Fruit fly (Drosophila melanogaster): Measurements from ENCODE around the gene CG7183.

CG7183 gene

DNA sequence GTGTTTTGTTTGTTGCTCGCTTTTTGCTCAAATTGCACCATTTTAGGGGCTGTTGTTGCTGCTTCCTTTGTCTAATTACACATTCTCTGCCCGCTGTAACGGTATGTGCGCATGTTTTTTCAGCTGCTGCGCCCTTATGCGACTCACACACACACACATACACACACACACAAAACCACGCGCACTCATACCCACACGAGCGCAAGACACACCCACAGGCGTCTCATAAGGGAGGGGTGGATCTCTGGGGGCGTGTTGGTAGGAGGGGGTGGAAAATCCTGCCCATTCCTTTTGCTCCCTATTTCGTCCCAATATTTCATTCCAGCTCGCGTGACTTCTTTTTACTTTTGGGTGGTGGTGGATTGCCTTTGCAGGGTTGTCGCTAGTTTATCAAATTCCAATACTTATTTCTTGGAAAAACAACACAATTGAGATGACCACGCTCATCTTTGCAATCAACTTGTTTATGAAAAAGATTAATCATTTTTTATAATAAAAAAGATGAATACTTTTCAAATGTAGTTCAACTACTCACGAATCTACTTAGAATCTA, 24.6 kb upstream of the CG7183 start:
- TF ChIP-seq Sin3A (optimal IDR thresholded peaks at IDR 0.05), result no peak
- no peak for TF ChIP-seq h (optimal IDR thresholded peaks at IDR 0.05)
- no peak for TF ChIP-seq insv (optimal IDR thresholded peaks at IDR 0.05)
- no peak for TF ChIP-seq Myc (optimal IDR thresholded peaks at IDR 0.05)
- TF ChIP-seq psq (optimal IDR thresholded peaks at IDR 0.05), result no peak
- no peak for TF ChIP-seq ttk (optimal IDR thresholded peaks at IDR 0.05)

dm6 chr3R:18244171-18245043, 23.9 kb upstream of the CG7183 start:
- TF ChIP-seq Sin3A (optimal IDR thresholded peaks at IDR 0.05) (no peak), h (optimal IDR thresholded peaks at IDR 0.05) (no peak), psq (optimal IDR thresholded peaks at IDR 0.05) (no peak), Myc (optimal IDR thresholded peaks at IDR 0.05) (no peak)

dm6 chr3R:18243718-18244170, 23.2 kb upstream of the CG7183 start:
- TF ChIP-seq insv (optimal IDR thresholded peaks at IDR 0.05), result no peak
- no peak for TF ChIP-seq Sin3A (optimal IDR thresholded peaks at IDR 0.05)
- no peak for TF ChIP-seq ttk (optimal IDR thresholded peaks at IDR 0.05)
- no peak for TF ChIP-seq Myc (optimal IDR thresholded peaks at IDR 0.05)
- no peak for TF ChIP-seq psq (optimal IDR thresholded peaks at IDR 0.05)
- no peak for TF ChIP-seq h (optimal IDR thresholded peaks at IDR 0.05)

DNA sequence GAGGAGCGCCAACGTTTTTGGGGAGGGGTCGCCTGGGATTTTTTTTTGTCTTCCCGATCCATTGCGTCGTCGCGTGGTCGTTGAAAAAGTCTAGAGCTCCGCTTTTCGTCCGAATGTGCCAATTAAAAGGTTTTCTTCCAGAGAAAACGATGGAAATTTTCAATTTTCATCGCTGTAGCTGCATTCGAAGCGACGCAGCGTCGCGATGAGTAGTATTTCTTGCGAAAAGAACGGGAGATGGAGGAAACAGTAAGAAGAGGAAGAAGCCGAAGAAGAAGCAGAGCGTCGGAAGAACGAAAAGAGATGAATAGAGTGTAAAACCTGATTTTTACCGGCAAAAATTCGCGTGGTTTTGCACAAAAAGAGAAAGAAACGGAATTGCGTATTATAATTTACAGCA, 22.5 kb upstream of the CG7183 start:
- TF ChIP-seq h (optimal IDR thresholded peaks at IDR 0.05), result no peak

dm6 chr3R:18242089-18242955, 21.8 kb upstream of the CG7183 start, which contains the start of the genes CG7156 and 14-3-3epsilon:
Gene CG7156 (minus strand): TSS chr3R:18242159.
Gene 14-3-3epsilon (plus strand): TSS chr3R:18242531.
- TF ChIP-seq ttk (optimal IDR thresholded peaks at IDR 0.05), result no peak
- TF ChIP-seq Sin3A (optimal IDR thresholded peaks at IDR 0.05), result no peak
- TF ChIP-seq Myc (optimal IDR thresholded peaks at IDR 0.05), result no peak
- TF ChIP-seq psq (optimal IDR thresholded peaks at IDR 0.05), result no peak
- no peak for TF ChIP-seq h (optimal IDR thresholded peaks at IDR 0.05)
- TF ChIP-seq insv (optimal IDR thresholded peaks at IDR 0.05), result no peak

dm6 chr3R:18235879-18236278, 15.4 kb upstream of the CG7183 start, which contains the start of gene repo:
Gene repo (plus strand): TSS chr3R:18236192.
- no peak for TF ChIP-seq Myc (optimal IDR thresholded peaks at IDR 0.05)

dm6 chr3R:18234699-18235257, 14.3 kb upstream of the CG7183 start:
- TF ChIP-seq psq (optimal IDR thresholded peaks at IDR 0.05) (no peak), h (optimal IDR thresholded peaks at IDR 0.05) (no peak), Sin3A (optimal IDR thresholded peaks at IDR 0.05) (no peak), ttk (optimal IDR thresholded peaks at IDR 0.05) (no peak), Myc (optimal IDR thresholded peaks at IDR 0.05) (no peak), insv (optimal IDR thresholded peaks at IDR 0.05) (no peak)

DNA sequence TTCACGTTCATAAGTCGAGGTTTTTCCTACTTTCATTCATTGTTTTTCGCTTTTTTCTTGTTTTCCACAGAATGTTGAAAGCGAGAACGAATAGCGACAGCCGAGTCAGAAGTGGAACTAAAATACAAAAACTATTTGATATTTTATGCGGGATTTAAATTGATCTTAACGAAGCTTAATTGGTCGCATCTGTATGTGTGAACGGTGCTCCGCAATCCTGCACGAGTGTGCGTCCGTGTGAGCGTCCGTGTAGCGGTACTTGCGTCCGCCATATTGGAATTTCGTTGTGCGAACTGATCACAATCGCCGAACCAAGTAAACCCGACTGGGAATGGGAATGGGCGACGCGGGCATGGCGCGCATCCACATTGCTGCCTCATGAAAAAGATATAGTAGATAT, 11.7 kb upstream of the CG7183 start:
- TF ChIP-seq ttk (optimal IDR thresholded peaks at IDR 0.05) (no peak), Myc (optimal IDR thresholded peaks at IDR 0.05) (no peak), h (optimal IDR thresholded peaks at IDR 0.05) (no peak), insv (optimal IDR thresholded peaks at IDR 0.05) (no peak), psq (optimal IDR thresholded peaks at IDR 0.05) (no peak), Sin3A (optimal IDR thresholded peaks at IDR 0.05) (no peak)

- TF ChIP-seq psq (optimal IDR thresholded peaks at IDR 0.05), result no peak
- no peak for TF ChIP-seq Myc (optimal IDR thresholded peaks at IDR 0.05)
- TF ChIP-seq Sin3A (optimal IDR thresholded peaks at IDR 0.05), result no peak
- no peak for TF ChIP-seq ttk (optimal IDR thresholded peaks at IDR 0.05)
- no peak for TF ChIP-seq insv (optimal IDR thresholded peaks at IDR 0.05)
- TF ChIP-seq h (optimal IDR thresholded peaks at IDR 0.05), result no peak
These were observed 9.7 kb upstream of the CG7183 start for dm6 chr3R:18230229-18230628.

dm6 chr3R:18228713-18229222, 8.3 kb upstream of the CG7183 start:
- TF ChIP-seq h (optimal IDR thresholded peaks at IDR 0.05) (no peak), insv (optimal IDR thresholded peaks at IDR 0.05) (no peak), Myc (optimal IDR thresholded peaks at IDR 0.05) (no peak), Sin3A (optimal IDR thresholded peaks at IDR 0.05) (no peak), psq (optimal IDR thresholded peaks at IDR 0.05) (no peak), ttk (optimal IDR thresholded peaks at IDR 0.05) (no peak)

DNA sequence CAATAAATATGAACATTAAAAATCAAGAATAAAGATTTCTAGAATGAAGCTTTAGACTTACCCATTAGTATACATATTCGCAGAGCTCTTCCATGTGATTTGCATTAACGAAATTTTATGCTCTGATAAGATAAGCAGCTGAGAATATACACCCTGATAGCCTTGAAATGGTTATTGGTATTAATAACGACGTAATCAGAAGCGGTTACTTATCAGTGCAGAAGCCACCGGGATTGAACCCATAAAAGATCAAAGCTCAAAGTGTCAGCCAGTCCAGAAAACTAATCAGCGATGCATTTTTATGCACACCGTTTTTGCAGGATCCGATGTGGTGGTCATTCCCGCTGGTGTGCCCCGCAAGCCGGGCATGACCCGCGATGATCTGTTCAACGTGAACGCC, 6.9 kb upstream of the CG7183 start:
- no peak for TF ChIP-seq insv (optimal IDR thresholded peaks at IDR 0.05)
- TF ChIP-seq Myc (optimal IDR thresholded peaks at IDR 0.05), result no peak
- no peak for TF ChIP-seq psq (optimal IDR thresholded peaks at IDR 0.05)
- no peak for TF ChIP-seq h (optimal IDR thresholded peaks at IDR 0.05)
- TF ChIP-seq ttk (optimal IDR thresholded peaks at IDR 0.05), result no peak
- no peak for TF ChIP-seq Sin3A (optimal IDR thresholded peaks at IDR 0.05)

DNA sequence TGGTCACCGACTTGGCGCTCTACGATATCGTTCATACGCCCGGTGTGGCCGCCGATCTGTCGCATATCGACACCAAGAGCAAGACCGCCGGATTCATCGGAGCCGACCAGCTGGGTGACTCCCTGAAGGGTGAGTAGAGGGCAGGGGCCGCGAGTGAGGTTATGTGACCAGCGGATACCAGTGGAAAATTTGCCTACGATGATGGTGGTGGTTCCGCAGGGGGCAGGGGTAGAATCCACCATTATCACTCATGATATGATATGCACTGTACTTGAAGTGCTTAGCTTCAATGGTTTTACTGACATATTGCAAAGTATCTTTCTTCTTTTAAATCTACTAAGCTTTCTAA, 6.3 kb upstream of the CG7183 start:
- TF ChIP-seq Sin3A (optimal IDR thresholded peaks at IDR 0.05), result no peak
- no peak for TF ChIP-seq ttk (optimal IDR thresholded peaks at IDR 0.05)
- no peak for TF ChIP-seq psq (optimal IDR thresholded peaks at IDR 0.05)
- no peak for TF ChIP-seq h (optimal IDR thresholded peaks at IDR 0.05)
- no peak for TF ChIP-seq Myc (optimal IDR thresholded peaks at IDR 0.05)
- no peak for TF ChIP-seq insv (optimal IDR thresholded peaks at IDR 0.05)
